Fruit fly (Drosophila melanogaster) whole organism, embryonic: Measurements from ENCODE around the gene dimm.

Experiments
- Aef1 ChIP-seq: fragments of 200-800 bp; sonication (Bioruptor generic); IDR thresholded peaks from 3 replicates; pipeline ENCODE4 v1.3.6; 2022; ENCODE audit warnings: missing biosample characterization, missing genetic modification characterization
- Atf6 ChIP-seq: fragments of 200-800 bp; sonication (Bioruptor generic); IDR thresholded peaks from 2 replicates; pipeline ENCODE4 v1.3.6; 2022; ENCODE audit warnings: missing biosample characterization, missing genetic modification characterization
- B-H1 ChIP-seq: fragments of 200-800 bp; sonication (Bioruptor generic); IDR thresholded peaks from 3 replicates; pipeline ENCODE4 v1.3.6; 2022; ENCODE audit warnings: missing biosample characterization, missing genetic modification characterization
- CG10147 ChIP-seq: fragments of 200-800 bp; sonication (Bioruptor generic); optimal IDR thresholded peaks from 2 replicates; lab custom pipeline; 2019; ENCODE audit warnings: missing biosample characterization, mild to moderate bottlenecking, missing genetic modification characterization, moderate library complexity
- CG10366 ChIP-seq: fragments of 200-800 bp; sonication (Bioruptor generic); IDR thresholded peaks from 2 replicates; pipeline ENCODE4 v1.3.6; 2022; ENCODE audit warnings: missing biosample characterization, missing genetic modification characterization
- CG10431 ChIP-seq: fragments of 200-800 bp; sonication (Bioruptor generic); optimal IDR thresholded peaks from 3 replicates; lab custom pipeline; 2018; ENCODE audit warnings: missing biosample characterization, mild to moderate bottlenecking, missing genetic modification characterization
- CG13123 ChIP-seq: fragments of 200-800 bp; sonication (Bioruptor generic); optimal IDR thresholded peaks from 2 replicates; lab custom pipeline; 2016; ENCODE audit warnings: missing biosample characterization, missing genetic modification characterization
- CG13775 ChIP-seq: fragments of 200-800 bp; sonication (Bioruptor generic); optimal IDR thresholded peaks from 3 replicates; lab custom pipeline; 2017; ENCODE audit warnings: missing biosample characterization, mild to moderate bottlenecking, missing genetic modification characterization
- CG1529 ChIP-seq: fragments of 200-800 bp; sonication (Bioruptor generic); optimal IDR thresholded peaks from 3 replicates; lab custom pipeline; 2018; ENCODE audit warnings: missing biosample characterization, missing genetic modification characterization
- CG15479 ChIP-seq: fragments of 200-800 bp; sonication (Bioruptor generic); optimal IDR thresholded peaks from 3 replicates; lab custom pipeline; 2019; ENCODE audit warnings: missing biosample characterization, mild to moderate bottlenecking, missing genetic modification characterization, moderate library complexity
- CG1602 ChIP-seq: fragments of 200-800 bp; sonication (Bioruptor generic); optimal IDR thresholded peaks from 3 replicates; lab custom pipeline; 2016; ENCODE audit warnings: missing biosample characterization, missing genetic modification characterization
- CG16813 ChIP-seq: fragments of 200-800 bp; sonication (Bioruptor generic); IDR thresholded peaks from 3 replicates; pipeline ENCODE4 v1.3.6; 2022; ENCODE audit warnings: missing biosample characterization, missing genetic modification characterization; ENCODE audit not compliant: partially characterized antibody
- CG17802 ChIP-seq: fragments of 200-800 bp; sonication (Bioruptor generic); optimal IDR thresholded peaks from 2 replicates; lab custom pipeline; 2018; ENCODE audit warnings: missing biosample characterization, mild to moderate bottlenecking, missing genetic modification characterization, moderate library complexity
- CG18011 ChIP-seq: fragments of 200-800 bp; sonication (Bioruptor generic); optimal IDR thresholded peaks from 2 replicates; lab custom pipeline; 2017; ENCODE audit warnings: missing biosample characterization, missing genetic modification characterization, mild to moderate bottlenecking, moderate library complexity, missing genotype
- CG1832 ChIP-seq: fragments of 200-800 bp; sonication (Bioruptor generic); optimal IDR thresholded peaks from 2 replicates; lab custom pipeline; 2017; ENCODE audit warnings: missing biosample characterization, mild to moderate bottlenecking, missing genetic modification characterization, inconsistent platforms
- CG30020 ChIP-seq: fragments of 200-800 bp; optimal IDR thresholded peaks from 2 replicates; lab custom pipeline; 2019; ENCODE audit warnings: missing biosample characterization, mild to moderate bottlenecking, missing genetic modification characterization, moderate library complexity
- CG3163 ChIP-seq: fragments of 200-800 bp; sonication (Bioruptor generic); optimal IDR thresholded peaks from 3 replicates; lab custom pipeline; 2016; ENCODE audit warnings: missing biosample characterization, missing genetic modification characterization
- CG34376 ChIP-seq: fragments of 200-800 bp; sonication (Bioruptor generic); optimal IDR thresholded peaks from 2 replicates; lab custom pipeline; 2018; ENCODE audit warnings: missing biosample characterization, mild to moderate bottlenecking, missing genetic modification characterization
- CG6689 ChIP-seq: fragments of 200-800 bp; sonication (Bioruptor generic); IDR thresholded peaks from 2 replicates; pipeline ENCODE4 v1.3.6; 2022; ENCODE audit warnings: missing biosample characterization, missing genetic modification characterization
- CG6791 ChIP-seq: fragments of 200-800 bp; sonication (Bioruptor generic); IDR thresholded peaks from 3 replicates; pipeline ENCODE4 v1.3.6; 2022; ENCODE audit warnings: missing biosample characterization, missing genetic modification characterization; ENCODE audit not compliant: partially characterized antibody
- CG7271 ChIP-seq: fragments of 200-800 bp; sonication (Bioruptor generic); optimal IDR thresholded peaks from 2 replicates; lab custom pipeline; 2018; ENCODE audit warnings: missing biosample characterization, mild to moderate bottlenecking, missing genetic modification characterization, moderate library complexity
- CG9797 ChIP-seq: fragments of 200-800 bp; sonication (Bioruptor generic); optimal IDR thresholded peaks from 3 replicates; lab custom pipeline; 2018; ENCODE audit warnings: missing biosample characterization, mild to moderate bottlenecking, missing genetic modification characterization
- CHES-1-like ChIP-seq: fragments of 200-800 bp; sonication (Bioruptor generic); optimal IDR thresholded peaks from 2 replicates; lab custom pipeline; 2016; ENCODE audit warnings: missing biosample characterization, missing genetic modification characterization
- D19B ChIP-seq: fragments of 200-800 bp; sonication (Bioruptor generic); optimal IDR thresholded peaks from 2 replicates; lab custom pipeline; 2017; ENCODE audit warnings: missing biosample characterization, mild to moderate bottlenecking, missing genetic modification characterization
- Doc3 ChIP-seq: fragments of 200-800 bp; sonication (Bioruptor generic); IDR thresholded peaks from 3 replicates; pipeline ENCODE4 v1.3.6; 2022; ENCODE audit warnings: missing biosample characterization, missing genetic modification characterization; ENCODE audit not compliant: partially characterized antibody
- Ets65A ChIP-seq: fragments of 200-800 bp; sonication (Bioruptor generic); peaks from one replicate; lab custom pipeline; 2016; ENCODE audit warnings: missing biosample characterization, missing genetic modification characterization
- HmgD ChIP-seq: fragments of 200-800 bp; sonication (Bioruptor generic); optimal IDR thresholded peaks from 3 replicates; lab custom pipeline; 2016; ENCODE audit warnings: missing biosample characterization, missing genetic modification characterization
- Hmx ChIP-seq: fragments of 200-800 bp; sonication (Bioruptor generic); optimal IDR thresholded peaks from 2 replicates; lab custom pipeline; 2016; ENCODE audit warnings: missing biosample characterization, missing genetic modification characterization
- MESR4 ChIP-seq: fragments of 200-800 bp; sonication (Bioruptor generic); optimal IDR thresholded peaks from 2 replicates; lab custom pipeline; 2018; ENCODE audit warnings: missing biosample characterization, mild to moderate bottlenecking, missing genetic modification characterization, moderate library complexity
- Mad ChIP-seq: fragments of 200-800 bp; sonication (Bioruptor generic); optimal IDR thresholded peaks from 2 replicates; lab custom pipeline; 2016; ENCODE audit warnings: missing biosample characterization, missing genetic modification characterization
- Myb ChIP-seq: fragments of 200-800 bp; sonication (Bioruptor generic); optimal IDR thresholded peaks from 2 replicates; lab custom pipeline; 2016; ENCODE audit warnings: missing biosample characterization, missing genetic modification characterization
- Nf-YA ChIP-seq: fragments of 200-800 bp; sonication (Bioruptor generic); IDR thresholded peaks from 2 replicates; pipeline ENCODE4 v1.3.6; 2022; ENCODE audit warnings: missing biosample characterization, missing genetic modification characterization
- Oaz ChIP-seq: fragments of 200-800 bp; sonication (Bioruptor generic); IDR thresholded peaks from 2 replicates; pipeline ENCODE4 v1.3.6; 2022; ENCODE audit warnings: missing biosample characterization, missing genetic modification characterization
- Oli ChIP-seq: fragments of 200-800 bp; sonication (Bioruptor generic); optimal IDR thresholded peaks from 2 replicates; lab custom pipeline; 2018; ENCODE audit warnings: missing biosample characterization, mild to moderate bottlenecking, missing genetic modification characterization, moderate library complexity
- Six4 ChIP-seq: fragments of 200-800 bp; sonication (Bioruptor generic); optimal IDR thresholded peaks from 2 replicates; lab custom pipeline; 2016; ENCODE audit warnings: missing biosample characterization, missing genetic modification characterization
- Sry-β ChIP-seq: fragments of 200-800 bp; sonication (Bioruptor generic); optimal IDR thresholded peaks from 2 replicates; lab custom pipeline; 2018; ENCODE audit warnings: missing biosample characterization, mild to moderate bottlenecking, missing genetic modification characterization, moderate library complexity
- Sry-δ ChIP-seq: fragments of 200-800 bp; sonication (Bioruptor generic); optimal IDR thresholded peaks from 2 replicates; lab custom pipeline; 2016; ENCODE audit warnings: missing biosample characterization, missing genetic modification characterization
- Xbp1 ChIP-seq: fragments of 200-800 bp; sonication (Bioruptor generic); optimal IDR thresholded peaks from 3 replicates; lab custom pipeline; 2016; ENCODE audit warnings: missing biosample characterization, mild to moderate bottlenecking, missing genetic modification characterization
- bbx ChIP-seq: fragments of 200-800 bp; sonication (Bioruptor generic); IDR thresholded peaks from 2 replicates; pipeline ENCODE4 v1.3.6; 2022; ENCODE audit warnings: missing biosample characterization, missing genetic modification characterization; ENCODE audit not compliant: partially characterized antibody
- cas ChIP-seq: fragments of 200-800 bp; sonication (Bioruptor generic); IDR thresholded peaks from 2 replicates; pipeline ENCODE4 v1.3.6; 2022; ENCODE audit warnings: missing biosample characterization, missing genetic modification characterization
- chn ChIP-seq: fragments of 200-800 bp; sonication (Bioruptor generic); optimal IDR thresholded peaks from 2 replicates; lab custom pipeline; 2016; ENCODE audit warnings: missing biosample characterization, missing genetic modification characterization
- disco-r ChIP-seq: fragments of 200-800 bp; sonication (Bioruptor generic); optimal IDR thresholded peaks from 2 replicates; lab custom pipeline; 2016; ENCODE audit warnings: missing biosample characterization, missing genetic modification characterization
- grn ChIP-seq: fragments of 200-800 bp; sonication (Bioruptor generic); optimal IDR thresholded peaks from 3 replicates; lab custom pipeline; 2017; ENCODE audit warnings: missing biosample characterization, missing genetic modification characterization
- klu ChIP-seq: fragments of 200-800 bp; sonication (Bioruptor generic); IDR thresholded peaks from 2 replicates; pipeline ENCODE4 v1.3.6; 2022; ENCODE audit warnings: missing biosample characterization, missing genetic modification characterization
- lola ChIP-seq, 3 experiments: fragments of >200 bp in 2 of 3; fragments of 200-800 bp in 1 of 3; sonication (Bioruptor generic) in 1 of 3; optimal IDR thresholded peaks; 2 replicates each; lab custom pipeline; 2017 to 2019; ENCODE audit warnings: missing biosample characterization in 3 of 3, missing genetic modification characterization in 3 of 3, mild to moderate bottlenecking in 1 of 3, moderate library complexity in 1 of 3
- mam ChIP-seq: fragments of 200-800 bp; sonication (Bioruptor generic); optimal IDR thresholded peaks from 3 replicates; lab custom pipeline; 2016; ENCODE audit warnings: missing biosample characterization, missing genetic modification characterization
- ro ChIP-seq: fragments of 200-800 bp; sonication (Bioruptor generic); IDR thresholded peaks from 2 replicates; pipeline ENCODE4 v1.3.6; 2022; ENCODE audit warnings: missing biosample characterization, missing genetic modification characterization
- stwl ChIP-seq: fragments of 200-800 bp; sonication (Bioruptor generic); optimal IDR thresholded peaks from 3 replicates; lab custom pipeline; 2018; ENCODE audit warnings: missing biosample characterization, mild to moderate bottlenecking, missing genetic modification characterization, moderate library complexity
- tx ChIP-seq: fragments of 200-800 bp; sonication (Bioruptor generic); optimal IDR thresholded peaks from 2 replicates; lab custom pipeline; 2016; ENCODE audit warnings: missing biosample characterization, missing genetic modification characterization
- zen2 ChIP-seq: fragments of 200-800 bp; sonication (Bioruptor generic); IDR thresholded peaks from 3 replicates; pipeline ENCODE4 v1.3.6; 2022; ENCODE audit warnings: missing biosample characterization, missing genetic modification characterization; ENCODE audit not compliant: partially characterized antibody
- zfh1 ChIP-seq: fragments of 200-800 bp; sonication (Bioruptor generic); IDR thresholded peaks from 3 replicates; pipeline ENCODE4 v1.3.6; 2022; ENCODE audit warnings: missing biosample characterization, missing genetic modification characterization

The dimm gene

DNA sequence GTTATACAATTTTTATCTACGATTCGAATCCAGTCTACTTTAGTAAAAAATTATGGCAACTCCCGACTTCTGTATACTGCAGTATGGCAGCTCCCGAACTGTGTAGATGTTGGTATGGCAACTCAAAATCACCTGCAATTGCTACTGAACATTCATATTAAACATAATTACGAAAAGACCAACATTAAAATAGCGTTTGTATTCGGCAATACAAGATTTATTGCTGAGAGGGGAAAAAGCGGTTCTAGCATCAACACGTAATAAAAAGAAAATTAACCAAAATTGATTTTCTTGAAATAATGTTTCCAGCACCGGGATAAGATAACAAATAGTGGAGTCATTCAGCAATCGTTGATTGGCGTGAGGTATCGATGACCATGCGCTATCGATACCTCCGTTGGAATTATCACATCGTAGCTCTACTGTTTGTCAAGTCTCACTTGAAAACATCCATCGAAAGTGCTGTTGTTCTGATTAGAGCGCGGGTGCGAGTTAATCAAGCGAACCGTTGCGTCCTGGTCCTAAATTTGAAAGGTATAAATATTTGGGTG lies 12.7 kb downstream of the dimm start, which contains the start of gene Tsp39D (continued):
- TF ChIP-seq mam, result no peak
- TF ChIP-seq Sry-β (GFP tag; lab: Kevin White, UChicago), result no peak
- peak; percentile 68 for TF ChIP-seq Doc3 (GFP tag; lab: Robert Waterston, UW)
- TF ChIP-seq Myb (GFP tag; lab: Kevin White, UChicago), result peak; percentile 71
- TF ChIP-seq CG16813 (GFP tag; lab: Robert Waterston, UW), result peak; percentile 96
- no peak for TF ChIP-seq CHES-1-like (GFP tag; lab: Kevin White, UChicago)
- TF ChIP-seq CG10431, result no peak
- no peak for TF ChIP-seq CG10147
- peak; percentile 70 for TF ChIP-seq MESR4 (GFP tag; lab: Kevin White, UChicago)
- TF ChIP-seq disco-r (GFP tag; lab: Kevin White, UChicago), result no peak
- TF ChIP-seq CG13775 (GFP tag; lab: Kevin White, UChicago), result no peak
- no peak for TF ChIP-seq CG6689 (GFP tag; lab: Robert Waterston, UW)
- no peak for TF ChIP-seq CG13123 (GFP tag; lab: Kevin White, UChicago)
- no peak for TF ChIP-seq CG1529
- peak; percentile 8 for TF ChIP-seq Xbp1 (GFP tag; lab: Kevin White, UChicago)
- TF ChIP-seq Mad (GFP tag; lab: Kevin White, UChicago), result no peak
- no peak for TF ChIP-seq CG1832 (GFP tag; lab: Kevin White, UChicago)
- TF ChIP-seq Aef1 (GFP tag; lab: Robert Waterston, UW), result no peak
- TF ChIP-seq Oaz (GFP tag; lab: Robert Waterston, UW), result no peak
- no peak for TF ChIP-seq Hmx (GFP tag; lab: Kevin White, UChicago)
- TF ChIP-seq HmgD (GFP tag; lab: Kevin White, UChicago), result peak; percentile 33
- no peak for TF ChIP-seq chn
- no peak for TF ChIP-seq CG7271 (tag; lab: Kevin White, UChicago)
- no peak for TF ChIP-seq Oli (tag; lab: Kevin White, UChicago)
- TF ChIP-seq CG15479 (GFP tag; lab: Kevin White, UChicago), result peak; percentile 33
- peak; percentile 73 for TF ChIP-seq CG30020 (tag; lab: Kevin White, UChicago)
- TF ChIP-seq grn (GFP tag; lab: Kevin White, UChicago), result peak; percentile 95
- TF ChIP-seq lola (GFP tag; optimal IDR thresholded peaks at IDR 0.05; lab: Kevin White, UChicago), result no peak
- no peak for TF ChIP-seq ro (GFP tag; lab: Robert Waterston, UW)
- peak; percentile 8 for TF ChIP-seq CG3163 (GFP tag; lab: Kevin White, UChicago)
- no peak for TF ChIP-seq CG34376 (GFP tag; lab: Kevin White, UChicago)
- no peak for TF ChIP-seq klu (GFP tag; lab: Robert Waterston, UW)
- TF ChIP-seq D19B (GFP tag; lab: Kevin White, UChicago), result no peak
- peak; percentile 14 for TF ChIP-seq CG9797 (GFP tag; lab: Kevin White, UChicago)
- TF ChIP-seq Atf6 (GFP tag; lab: Robert Waterston, UW), result no peak
- TF ChIP-seq CG18011 (GFP tag; lab: Kevin White, UChicago), result peak; percentile 16
- peak; percentile 7 for TF ChIP-seq CG17802 (tag; lab: Kevin White, UChicago)
- TF ChIP-seq Ets65A, result peak; percentile 94
- no peak for TF ChIP-seq cas (GFP tag; lab: Robert Waterston, UW)
- peak; percentile 64; the same call in 1 of the 3 replicates for TF ChIP-seq zen2 (GFP tag; lab: Robert Waterston, UW)
- TF ChIP-seq Six4 (GFP tag; lab: Kevin White, UChicago), result no peak
- peak; percentile 88 for TF ChIP-seq Sry-δ (GFP tag; lab: Kevin White, UChicago)
- TF ChIP-seq Nf-YA (GFP tag; lab: Robert Waterston, UW), result no peak
- no peak for TF ChIP-seq CG1602 (GFP tag; lab: Kevin White, UChicago)
- TF ChIP-seq tx (GFP tag; lab: Kevin White, UChicago), result no peak
- no peak for TF ChIP-seq B-H1 (GFP tag; lab: Robert Waterston, UW)
- peak; percentile 87 for TF ChIP-seq bbx (GFP tag; lab: Robert Waterston, UW)
- peak; percentile 85 for TF ChIP-seq stwl
- no peak for TF ChIP-seq zfh1 (GFP tag; lab: Robert Waterston, UW)
- peak; percentile 86 for TF ChIP-seq CG6791
- no peak for TF ChIP-seq CG10366
